Fruit fly (Drosophila melanogaster): ENCODE measurements around the gene Hsc70-3.

Gene Hsc70-3

DNA sequence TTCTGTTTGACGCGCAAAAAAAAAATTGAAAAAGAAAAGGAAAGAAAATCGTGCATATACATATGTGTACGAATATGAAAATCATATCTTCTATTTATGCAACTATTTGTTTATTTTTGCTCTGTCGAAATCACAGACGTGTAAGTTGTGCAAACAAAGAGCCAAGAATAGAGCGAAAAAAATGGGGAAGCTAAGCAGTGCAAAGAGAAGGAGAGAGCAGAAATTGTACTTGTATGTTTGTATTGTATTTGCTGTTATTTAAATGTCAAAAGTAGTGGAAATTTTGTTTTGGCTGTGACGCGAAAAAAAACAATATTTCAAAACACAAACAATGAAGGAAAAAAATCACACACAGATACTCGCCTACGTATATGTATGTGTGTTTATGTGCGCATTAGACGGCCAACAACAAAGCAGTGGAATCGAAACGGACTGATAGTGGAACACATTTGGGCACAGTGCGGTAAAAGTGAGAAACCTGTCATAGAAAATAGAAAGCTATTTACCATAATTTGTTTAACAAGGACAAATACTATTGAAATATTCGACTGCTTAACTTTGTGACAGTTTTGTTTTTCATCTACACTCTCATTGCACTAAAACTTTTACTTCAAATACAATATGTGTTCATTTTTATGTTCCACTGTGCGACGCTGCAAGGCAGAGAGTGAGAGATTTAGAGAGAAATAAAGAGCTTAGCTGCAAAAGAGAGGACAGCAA is 11.3 kb upstream of the Hsc70-3 start (continued):
- peak; percentile 79 for TF ChIP-seq CG6683 (GFP tag; optimal IDR thresholded peaks at IDR 0.05)
- TF ChIP-seq pnt (GFP tag; optimal IDR thresholded peaks at IDR 0.05): peak; percentile 93
- TF ChIP-seq B-H1 (GFP tag; IDR thresholded peaks at IDR 0.05): peak; percentile 93
- TF ChIP-seq CG17912 (GFP tag; optimal IDR thresholded peaks at IDR 0.05): peak; percentile 70
- peak; percentile 92 for TF ChIP-seq phol (tag; optimal IDR thresholded peaks at IDR 0.05)
- peak; percentile 58 for TF ChIP-seq Sry-δ (GFP tag; optimal IDR thresholded peaks at IDR 0.05)
- TF ChIP-seq CG10979 (tag; optimal IDR thresholded peaks at IDR 0.05): peak; percentile 94
- peak; percentile 79 for TF ChIP-seq CG30020 (tag; optimal IDR thresholded peaks at IDR 0.05)
- TF ChIP-seq CG3407 (GFP tag; optimal IDR thresholded peaks at IDR 0.05): peak; percentile 92
- peak; percentile 98 for TF ChIP-seq pfk (GFP tag; optimal IDR thresholded peaks at IDR 0.05)
- TF ChIP-seq CG9727 (GFP tag; optimal IDR thresholded peaks at IDR 0.05): peak; percentile 93
- peak; percentile 96 for TF ChIP-seq ems (GFP tag; optimal IDR thresholded peaks at IDR 0.05)
- peak; percentile 95 for TF ChIP-seq CG8089 (GFP tag; optimal IDR thresholded peaks at IDR 0.05)
- TF ChIP-seq fd102C (GFP tag; optimal IDR thresholded peaks at IDR 0.05): peak; percentile 70
- peak; percentile 76 for TF ChIP-seq sug (tag; optimal IDR thresholded peaks at IDR 0.05)
- TF ChIP-seq Dbx (GFP tag; IDR thresholded peaks at IDR 0.05): peak; percentile 83
- peak; percentile 94 for TF ChIP-seq Blimp-1 (GFP tag; optimal IDR thresholded peaks at IDR 0.05)
- TF ChIP-seq CG9215 (GFP tag; IDR thresholded peaks at IDR 0.05): peak; percentile 84
- peak; percentile 88 for TF ChIP-seq fd64A (GFP tag; optimal IDR thresholded peaks at IDR 0.05)
- TF ChIP-seq Hr39 (optimal IDR thresholded peaks at IDR 0.05): no peak
- TF ChIP-seq Oaz (GFP tag; IDR thresholded peaks at IDR 0.05): peak; percentile 91
- TF ChIP-seq CG12769 (tag; optimal IDR thresholded peaks at IDR 0.05): peak; percentile 96
- peak; percentile 47; the same call in 1 of the 4 replicates for TF ChIP-seq Dll (GFP tag; IDR thresholded peaks at IDR 0.05; ENCODE audit: partially characterized antibody)
- peak; percentile 97 for TF ChIP-seq CG1603 (tag; optimal IDR thresholded peaks at IDR 0.05)
- peak; percentile 96 for TF ChIP-seq Atf-2 (GFP tag; optimal IDR thresholded peaks at IDR 0.05)
- peak; percentile 95 for TF ChIP-seq shn (GFP tag; optimal IDR thresholded peaks at IDR 0.05)
- peak; percentile 98 for TF ChIP-seq CG4282 (GFP tag; optimal IDR thresholded peaks at IDR 0.05)
- peak; percentile 97 for TF ChIP-seq unpg (GFP tag; optimal IDR thresholded peaks at IDR 0.05)
- peak; percentile 92 for TF ChIP-seq CG6254 (GFP tag; optimal IDR thresholded peaks at IDR 0.05)
- TF ChIP-seq cg (GFP tag; optimal IDR thresholded peaks at IDR 0.05): peak; percentile 75
- TF ChIP-seq chm (GFP tag; IDR thresholded peaks at IDR 0.05): peak; percentile 96
- TF ChIP-seq CG7271 (tag; optimal IDR thresholded peaks at IDR 0.05): peak; percentile 76
- TF ChIP-seq CG10321 (GFP tag; IDR thresholded peaks at IDR 0.05): peak; percentile 71
- TF ChIP-seq CG17361 (GFP tag; IDR thresholded peaks at IDR 0.05): peak; percentile 92
- peak; percentile 92 for TF ChIP-seq trem (tag; optimal IDR thresholded peaks at IDR 0.05)
- peak; percentile 96 for TF ChIP-seq PHDP (tag; optimal IDR thresholded peaks at IDR 0.05)
- TF ChIP-seq CG3847 (GFP tag; IDR thresholded peaks at IDR 0.05): peak; percentile 89
- peak; percentile 85 for TF ChIP-seq CG33557 (GFP tag; optimal IDR thresholded peaks at IDR 0.05)
- peak; percentile 90 for TF ChIP-seq corto (GFP tag; optimal IDR thresholded peaks at IDR 0.05)
- peak; percentile 86 for TF ChIP-seq CG9437 (GFP tag; optimal IDR thresholded peaks at IDR 0.05)
- TF ChIP-seq CG12071 (GFP tag; optimal IDR thresholded peaks at IDR 0.05): peak; percentile 94
- peak; percentile 87 for TF ChIP-seq zfh2 (GFP tag; optimal IDR thresholded peaks at IDR 0.05)
- no peak for TF ChIP-seq gfzf (GFP tag; optimal IDR thresholded peaks at IDR 0.05)
- TF ChIP-seq CG6854 (GFP tag; optimal IDR thresholded peaks at IDR 0.05): peak; percentile 84
- peak; percentile 87 for TF ChIP-seq schlank (tag; optimal IDR thresholded peaks at IDR 0.05)
- TF ChIP-seq CG9817 (tag; optimal IDR thresholded peaks at IDR 0.05): peak; percentile 87
- peak in 1 of 2 experiments; percentile 75 for TF ChIP-seq Hr78 (GFP tag; optimal IDR thresholded peaks at IDR 0.05)
- peak; percentile 40 for TF ChIP-seq CTCF (GFP tag; optimal IDR thresholded peaks at IDR 0.05)
- TF ChIP-seq CG7839 (tag; optimal IDR thresholded peaks at IDR 0.05): peak; percentile 95
